Worm (Caenorhabditis elegans) whole organism, midembryonic: ENCODE results near the gene H20E11.2.

Source experiments
- T22C8.4 ChIP-seq: fragments of 200-800 bp; sonication (Bioruptor generic); IDR thresholded peaks from 2 replicates; pipeline ENCODE4 v1.3.6; 2022; ENCODE audit warnings: missing genetic modification characterization, missing compliant biosample characterization
- cog-1 ChIP-seq: sonication (generic microtip); optimal IDR thresholded peaks from 2 replicates; lab custom pipeline; 2016; ENCODE audit warnings: missing genetic modification characterization, missing compliant biosample characterization
- flt-1 ChIP-seq: fragments of 200-800 bp; sonication (Bioruptor generic); IDR thresholded peaks from 2 replicates; pipeline ENCODE4 v1.3.6; 2022; ENCODE audit warnings: missing genetic modification characterization, missing compliant biosample characterization
- klf-2 ChIP-seq: fragments of 200-800 bp; sonication (Bioruptor generic); conservative IDR thresholded peaks from 2 replicates; pipeline ENCODE4 v1.3.6; 2022; ENCODE audit warnings: missing genetic modification reagents, missing genetic modification characterization, missing compliant biosample characterization
- med-1 ChIP-seq: sonication (generic microtip); optimal IDR thresholded peaks from 2 replicates; lab custom pipeline; 2017; ENCODE audit warnings: missing genetic modification characterization, mild to moderate bottlenecking, missing compliant biosample characterization, antibody characterized with exemption, missing genetic modification reagents; ENCODE audit not compliant: insufficient read depth
- ref-1 ChIP-seq: fragments of 200-800 bp; sonication (Bioruptor generic); conservative IDR thresholded peaks from 2 replicates; pipeline ENCODE4 v1.3.6; 2022; ENCODE audit warnings: missing genetic modification reagents, missing genetic modification characterization, missing compliant biosample characterization
- ztf-23 ChIP-seq: fragments of 200-800 bp; sonication (Bioruptor generic); IDR thresholded peaks from 2 replicates; pipeline ENCODE4 v1.3.6; 2022; ENCODE audit warnings: missing genetic modification reagents, missing genetic modification characterization, missing compliant biosample characterization
- ztf-29 ChIP-seq: fragments of 200-800 bp; sonication (Bioruptor generic); IDR thresholded peaks from 2 replicates; pipeline ENCODE4 v1.3.6; 2022; ENCODE audit warnings: missing genetic modification reagents, missing genetic modification characterization, missing compliant biosample characterization

DNA sequence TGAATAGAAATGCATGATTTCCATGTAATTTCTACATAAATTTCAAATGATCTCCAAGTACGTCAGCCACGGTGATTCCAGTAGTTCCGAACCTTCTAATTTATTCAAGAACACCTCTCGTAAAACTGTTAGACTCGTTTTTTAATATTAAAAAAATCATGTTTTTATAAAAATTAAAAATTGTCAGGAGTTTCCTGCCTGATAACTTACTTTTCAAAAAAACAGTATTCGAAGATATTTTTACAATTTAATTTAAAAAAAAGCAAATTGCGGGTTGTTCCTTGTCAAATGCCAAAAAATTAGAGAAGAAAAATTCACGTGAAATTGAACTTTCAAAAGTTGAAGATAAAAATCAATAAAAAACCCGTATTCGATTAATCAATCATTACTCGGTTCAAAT, 32.0 kb upstream of the H20E11.2 start, which contains the start of the genes C17H12.3 and C17H12.12:
- TF ChIP-seq T22C8.4 (GFP tag; lab: Robert Waterston, UW) (no peak), cog-1 (tag; lab: Kevin White, UChicago) (no peak), ref-1 (no peak), med-1 (GFP tag; lab: Kevin White, UChicago) (no peak), ztf-29 (GFP tag; lab: Robert Waterston, UW) (no peak), flt-1 (GFP tag; lab: Robert Waterston, UW) (no peak), klf-2 (no peak), ztf-23 (no peak)
